Fruit fly (Drosophila melanogaster): ENCODE measurements around the gene fbp.

Gene fbp

dm6 chr2L:19795320-19796110 lies 31.6 kb upstream of the fbp start (continued):
- peak; percentile 36 for TF ChIP-seq maf-S (GFP tag; optimal IDR thresholded peaks at IDR 0.05)
- TF ChIP-seq CG4707 (GFP tag; optimal IDR thresholded peaks at IDR 0.05) = no peak
- no peak for TF ChIP-seq lab (GFP tag; optimal IDR thresholded peaks at IDR 0.05)
- peak; percentile 82 for TF ChIP-seq Bgb (GFP tag; IDR thresholded peaks at IDR 0.05; ENCODE audit: partially characterized antibody)
- no peak for TF ChIP-seq MTF-1 (GFP tag; optimal IDR thresholded peaks at IDR 0.05; ENCODE audit: borderline replicate concordance)
- TF ChIP-seq eve (GFP tag; optimal IDR thresholded peaks at IDR 0.05) = peak in 1 of 2 experiments; percentile 73
- TF ChIP-seq CG14860 (GFP tag; IDR thresholded peaks at IDR 0.05; ENCODE audit: partially characterized antibody) = peak; percentile 54
- TF ChIP-seq mam (GFP tag; optimal IDR thresholded peaks at IDR 0.05) = peak; percentile 51
- no peak for TF ChIP-seq ab (GFP tag; optimal IDR thresholded peaks at IDR 0.05)
- peak; percentile 66 for TF ChIP-seq CG15514 (GFP tag; optimal IDR thresholded peaks at IDR 0.05)
- peak; percentile 37 for TF ChIP-seq Antp (GFP tag; optimal IDR thresholded peaks at IDR 0.05)
- peak; percentile 2 for TF ChIP-seq Sox102F (GFP tag; optimal IDR thresholded peaks at IDR 0.05)
- peak; percentile 64 for TF ChIP-seq nmo (GFP tag; optimal IDR thresholded peaks at IDR 0.05)
- no peak for TF ChIP-seq CG2875 (GFP tag; optimal IDR thresholded peaks at IDR 0.05)
- 0 out of 3 replicates have a peak, but pooled peaks have one; percentile 31 for TF ChIP-seq CG7963 (GFP tag; IDR thresholded peaks at IDR 0.05; ENCODE audit: partially characterized antibody)
- peak in 1 of 2 experiments; percentile 36 for TF ChIP-seq insv (GFP tag; optimal IDR thresholded peaks at IDR 0.05)
- TF ChIP-seq CG32532 (GFP tag; IDR thresholded peaks at IDR 0.05) = peak; percentile 65
- TF ChIP-seq ind (GFP tag; optimal IDR thresholded peaks at IDR 0.05) = peak; percentile 42
- no peak for TF ChIP-seq kay (GFP tag; optimal IDR thresholded peaks at IDR 0.05)
- TF ChIP-seq Ada2b (GFP tag; IDR thresholded peaks at IDR 0.05) = no peak
- no peak for TF ChIP-seq Dfd (GFP tag; optimal IDR thresholded peaks at IDR 0.05)
- no peak for TF ChIP-seq dimm (GFP tag; IDR thresholded peaks at IDR 0.05)
- no peak for TF ChIP-seq CG12942 (GFP tag; optimal IDR thresholded peaks at IDR 0.05)
- TF ChIP-seq Atf6 (GFP tag; IDR thresholded peaks at IDR 0.05) = no peak
- TF ChIP-seq CG7839 (tag; optimal IDR thresholded peaks at IDR 0.05) = peak; percentile 43
- TF ChIP-seq CG5180 (GFP tag; optimal IDR thresholded peaks at IDR 0.05) = peak; percentile 16
- peak; percentile 57 for TF ChIP-seq trem (tag; optimal IDR thresholded peaks at IDR 0.05)
- TF ChIP-seq pros (GFP tag; optimal IDR thresholded peaks at IDR 0.05) = no peak
- peak; percentile 54 for TF ChIP-seq phol (tag; optimal IDR thresholded peaks at IDR 0.05)
- TF ChIP-seq CG15073 (GFP tag; optimal IDR thresholded peaks at IDR 0.05) = no peak
- no peak for TF ChIP-seq cwo (GFP tag; optimal IDR thresholded peaks at IDR 0.05)
- TF ChIP-seq CG12769 (tag; optimal IDR thresholded peaks at IDR 0.05) = peak; percentile 60
- TF ChIP-seq Mrtf (GFP tag; IDR thresholded peaks at IDR 0.05) = no peak
- TF ChIP-seq CG9876 (GFP tag; optimal IDR thresholded peaks at IDR 0.05) = no peak
- peak; percentile 62 for TF ChIP-seq Hsf (GFP tag; optimal IDR thresholded peaks at IDR 0.05)
- TF ChIP-seq disco-r (GFP tag; optimal IDR thresholded peaks at IDR 0.05) = peak; percentile 61
- no peak for TF ChIP-seq fd96Cb (tag; optimal IDR thresholded peaks at IDR 0.05)
- TF ChIP-seq Trl (optimal IDR thresholded peaks at IDR 0.05) = no peak
- TF ChIP-seq Trl (GFP tag; optimal IDR thresholded peaks at IDR 0.05) = peak; percentile 58
- no peak for TF ChIP-seq CG10462 (GFP tag; optimal IDR thresholded peaks at IDR 0.05)
- TF ChIP-seq Optix (GFP tag; IDR thresholded peaks at IDR 0.05) = no peak
- peak; percentile 80 for TF ChIP-seq CG14710 (tag; optimal IDR thresholded peaks at IDR 0.05)
- TF ChIP-seq az2 (GFP tag; optimal IDR thresholded peaks at IDR 0.05) = peak; percentile 49
- no peak for TF ChIP-seq Vsx1 (GFP tag; optimal IDR thresholded peaks at IDR 0.05)
- peak; percentile 34 for TF ChIP-seq tup (GFP tag; optimal IDR thresholded peaks at IDR 0.05)
- TF ChIP-seq ewg (GFP tag; optimal IDR thresholded peaks at IDR 0.05) = peak; percentile 92
- no peak for TF ChIP-seq esg (GFP tag; conservative IDR thresholded peaks at IDR 0.05)
- no peak for TF ChIP-seq dan (GFP tag; IDR thresholded peaks at IDR 0.05)
- no peak for TF ChIP-seq Tbp (GFP tag; optimal IDR thresholded peaks at IDR 0.05)
